Worm (Caenorhabditis elegans) whole organism, L1 larva: ENCODE results near the gene aqp-5.

ENCODE experiments used
- alr-1 ChIP-seq: fragments of 200-800 bp; sonication (Bioruptor generic); optimal IDR thresholded peaks from 2 replicates; lab custom pipeline; 2018; ENCODE audit warnings: borderline replicate concordance, mild to moderate bottlenecking, missing genetic modification characterization, missing compliant biosample characterization
- ama-1 ChIP-seq: fragments of 150-350 bp; optimal IDR thresholded peaks from 2 replicates; lab custom pipeline; 2014
- egl-27 ChIP-seq, 2 experiments: fragments of 150-350 bp in 1 of 2; sonication (generic microtip); optimal IDR thresholded peaks; 3 replicates each; lab custom pipeline; 2017 to 2018; ENCODE audit warnings: missing biosample characterization in 2 of 2, missing genetic modification characterization in 2 of 2, missing genetic modification reagents in 2 of 2
- elt-3 ChIP-seq, 6 experiments: fragments of 150-350 bp in 1 of 6; sonication (generic microtip); optimal IDR thresholded peaks; 2 replicates each; lab custom pipeline; 2017 to 2018; ENCODE audit warnings: missing biosample characterization in 6 of 6, missing genetic modification characterization in 6 of 6, inconsistent platforms in 1 of 6
- mep-1 ChIP-seq: fragments of 150-350 bp; optimal IDR thresholded peaks from 2 replicates; lab custom pipeline; 2014; ENCODE audit warnings: missing biosample characterization, missing genetic modification characterization
- nhr-71 ChIP-seq: sonication (generic microtip); optimal IDR thresholded peaks from 2 replicates; lab custom pipeline; 2016; ENCODE audit warnings: mild to moderate bottlenecking, missing genetic modification characterization, moderate library complexity, missing compliant biosample characterization
- nhr-77 ChIP-seq: fragments of 150-350 bp; optimal IDR thresholded peaks from 2 replicates; lab custom pipeline; 2014; ENCODE audit warnings: missing biosample characterization, missing genetic modification characterization
- snpc-4 ChIP-seq: fragments of 150-350 bp; optimal IDR thresholded peaks from 2 replicates; lab custom pipeline; 2014; ENCODE audit warnings: missing biosample characterization, missing genetic modification characterization
- tbx-2 ChIP-seq: sonication (generic microtip); optimal IDR thresholded peaks from 2 replicates; lab custom pipeline; 2016; ENCODE audit warnings: missing genetic modification characterization, missing compliant biosample characterization
- unc-86 ChIP-seq: sonication (generic microtip); optimal IDR thresholded peaks from 2 replicates; lab custom pipeline; 2016; ENCODE audit warnings: missing genetic modification characterization, missing compliant biosample characterization

- TF ChIP-seq unc-86 (tag; lab: Kevin White, UChicago) (no peak), tbx-2 (no peak), mep-1 (tag; lab: Kevin White, UChicago) (no peak), elt-3 (tag; optimal IDR thresholded peaks at IDR 0.05; lab: Kevin White, UChicago) (no peak), egl-27 (tag; optimal IDR thresholded peaks at IDR 0.05; lab: Kevin White, UChicago) (no peak), snpc-4 (tag; lab: Kevin White, UChicago) (no peak), ama-1 (lab: Kevin White, UChicago) (no peak), nhr-71 (tag; lab: Kevin White, UChicago) (no peak), nhr-77 (tag; lab: Kevin White, UChicago) (no peak), alr-1 (tag; lab: Kevin White, UChicago) (no peak)
Measured at ce11 chrV:10491443-10491842, at the start of gene aqp-5.
